Fruit fly (Drosophila melanogaster) whole organism, embryonic: ENCODE data around the gene Mfap1.

Source experiments
- ATbp ChIP-seq: fragments of 200-800 bp; sonication (Bioruptor generic); optimal IDR thresholded peaks from 2 replicates; lab custom pipeline; 2017; ENCODE audit warnings: missing biosample characterization, mild to moderate bottlenecking, missing genetic modification characterization, missing genetic modification reagents
- Abd-B ChIP-seq: fragments of 200-800 bp; sonication (Bioruptor generic); optimal IDR thresholded peaks from 2 replicates; lab custom pipeline; 2018; ENCODE audit warnings: missing biosample characterization, mild to moderate bottlenecking, missing genetic modification characterization, moderate library complexity
- CG10543 ChIP-seq: fragments of 200-800 bp; sonication (Bioruptor generic); optimal IDR thresholded peaks from 3 replicates; lab custom pipeline; 2017; ENCODE audit warnings: missing biosample characterization, mild to moderate bottlenecking, missing genetic modification characterization, moderate library complexity
- CG10959 ChIP-seq: fragments of 200-800 bp; sonication (Bioruptor generic); IDR thresholded peaks from 2 replicates; pipeline ENCODE4 v1.3.6; 2022; ENCODE audit warnings: missing biosample characterization, missing genetic modification characterization
- CG11093 ChIP-seq: fragments of 200-800 bp; sonication (Bioruptor generic); IDR thresholded peaks from 3 replicates; pipeline ENCODE4 v1.3.6; 2022; ENCODE audit warnings: missing biosample characterization, missing genetic modification characterization
- CG11456 ChIP-seq: fragments of 200-800 bp; sonication (Bioruptor generic); IDR thresholded peaks from 3 replicates; pipeline ENCODE4 v1.3.6; 2022; ENCODE audit warnings: missing biosample characterization, missing genetic modification characterization
- CG12236 ChIP-seq: fragments of 200-800 bp; sonication (Bioruptor generic); optimal IDR thresholded peaks from 2 replicates; lab custom pipeline; 2016; ENCODE audit warnings: missing biosample characterization, missing genetic modification characterization
- CG13624 ChIP-seq: fragments of 200-800 bp; sonication (Bioruptor generic); optimal IDR thresholded peaks from 2 replicates; lab custom pipeline; 2016; ENCODE audit warnings: missing biosample characterization, missing genetic modification characterization
- CG13775 ChIP-seq: fragments of 200-800 bp; sonication (Bioruptor generic); optimal IDR thresholded peaks from 3 replicates; lab custom pipeline; 2017; ENCODE audit warnings: missing biosample characterization, mild to moderate bottlenecking, missing genetic modification characterization
- CG14014 ChIP-seq: fragments of 200-800 bp; sonication (Bioruptor generic); IDR thresholded peaks from 2 replicates; pipeline ENCODE4 v1.3.6; 2022; ENCODE audit warnings: missing biosample characterization, missing genetic modification characterization
- CG16863 ChIP-seq: fragments of 200-800 bp; sonication (Bioruptor generic); optimal IDR thresholded peaks from 3 replicates; lab custom pipeline; 2016; ENCODE audit warnings: missing biosample characterization, missing genetic modification characterization
- CG2889 ChIP-seq: fragments of 200-800 bp; sonication (Bioruptor generic); IDR thresholded peaks from 3 replicates; pipeline ENCODE4 v1.3.6; 2022; ENCODE audit warnings: missing biosample characterization, missing genetic modification characterization
- CG3838 ChIP-seq: fragments of 200-800 bp; sonication (Bioruptor generic); optimal IDR thresholded peaks from 3 replicates; lab custom pipeline; 2016; ENCODE audit warnings: missing biosample characterization, missing genetic modification characterization
- CG3847 ChIP-seq: fragments of 200-800 bp; sonication (Bioruptor generic); IDR thresholded peaks from 2 replicates; pipeline ENCODE4 v1.3.6; 2022; ENCODE audit warnings: missing biosample characterization, missing genetic modification characterization
- CG5953 ChIP-seq: fragments of 200-800 bp; sonication (Bioruptor generic); IDR thresholded peaks from 2 replicates; pipeline ENCODE4 v1.3.6; 2022; ENCODE audit warnings: missing biosample characterization, missing genetic modification characterization
- CG6175 ChIP-seq: fragments of 200-800 bp; sonication (Bioruptor generic); IDR thresholded peaks from 3 replicates; pipeline ENCODE4 v1.3.6; 2022; ENCODE audit warnings: missing biosample characterization, missing genetic modification characterization
- CG6683 ChIP-seq: fragments of 200-800 bp; sonication (Bioruptor generic); optimal IDR thresholded peaks from 2 replicates; lab custom pipeline; 2017; ENCODE audit warnings: missing biosample characterization, mild to moderate bottlenecking, missing genetic modification characterization, missing genetic modification reagents
- CG7372 ChIP-seq: fragments of 200-800 bp; sonication (Bioruptor generic); IDR thresholded peaks from 2 replicates; pipeline ENCODE4 v1.3.6; 2022; ENCODE audit warnings: missing biosample characterization, missing genetic modification characterization
- CG8359 ChIP-seq: fragments of 200-800 bp; sonication (Bioruptor generic); optimal IDR thresholded peaks from 2 replicates; lab custom pipeline; 2017; ENCODE audit warnings: missing biosample characterization, mild to moderate bottlenecking, missing genetic modification characterization, borderline replicate concordance
- Camta ChIP-seq: fragments of 200-800 bp; sonication (Bioruptor generic); optimal IDR thresholded peaks from 2 replicates; lab custom pipeline; 2016; ENCODE audit warnings: missing biosample characterization, missing genetic modification characterization
- CrebB ChIP-seq: fragments of 200-800 bp; sonication (Bioruptor generic); optimal IDR thresholded peaks from 3 replicates; lab custom pipeline; 2018; ENCODE audit warnings: missing biosample characterization, mild to moderate bottlenecking, missing genetic modification characterization
- Doc2 ChIP-seq: fragments of 200-800 bp; sonication (Bioruptor generic); IDR thresholded peaks from 2 replicates; pipeline ENCODE4 v1.3.6; 2022; ENCODE audit warnings: missing biosample characterization, missing genetic modification characterization
- E2f2 ChIP-seq: fragments of 200-800 bp; sonication (Bioruptor generic); IDR thresholded peaks from 2 replicates; pipeline ENCODE4 v1.3.6; 2022; ENCODE audit warnings: missing biosample characterization, missing genetic modification characterization
- Fer1 ChIP-seq: fragments of 200-800 bp; sonication (Bioruptor generic); optimal IDR thresholded peaks from 2 replicates; lab custom pipeline; 2017; ENCODE audit warnings: missing biosample characterization, mild to moderate bottlenecking, missing genetic modification characterization
- HHEX ChIP-seq: fragments of 200-800 bp; sonication (Bioruptor generic); optimal IDR thresholded peaks from 3 replicates; lab custom pipeline; 2017; ENCODE audit warnings: missing biosample characterization, mild to moderate bottlenecking, missing genetic modification characterization, missing genetic modification reagents
- HmgD ChIP-seq: fragments of 200-800 bp; sonication (Bioruptor generic); optimal IDR thresholded peaks from 3 replicates; lab custom pipeline; 2016; ENCODE audit warnings: missing biosample characterization, missing genetic modification characterization
- Lim3 ChIP-seq: fragments of 200-800 bp; sonication (Bioruptor generic); IDR thresholded peaks from 2 replicates; pipeline ENCODE4 v1.3.6; 2022; ENCODE audit warnings: missing biosample characterization, missing genetic modification characterization
- NC2β ChIP-seq: fragments of 200-800 bp; sonication (Bioruptor generic); optimal IDR thresholded peaks from 2 replicates; lab custom pipeline; 2016; ENCODE audit warnings: missing biosample characterization, missing genetic modification characterization
- NfI ChIP-seq: fragments of 200-800 bp; sonication (Bioruptor generic); optimal IDR thresholded peaks from 3 replicates; lab custom pipeline; 2018; ENCODE audit warnings: missing biosample characterization, mild to moderate bottlenecking, missing genetic modification characterization, moderate library complexity
- Pdp1 ChIP-seq, 2 experiments: fragments of 200-800 bp; sonication (Bioruptor generic); optimal IDR thresholded peaks; 3 replicates each; lab custom pipeline; 2016; ENCODE audit warnings: missing biosample characterization in 2 of 2, missing genetic modification characterization in 2 of 2, mild to moderate bottlenecking in 1 of 2, moderate library complexity in 1 of 2
- chm ChIP-seq: fragments of 200-800 bp; sonication (Bioruptor generic); IDR thresholded peaks from 2 replicates; pipeline ENCODE4 v1.3.6; 2022; ENCODE audit warnings: missing biosample characterization, missing genetic modification characterization
- chn ChIP-seq: fragments of 200-800 bp; sonication (Bioruptor generic); optimal IDR thresholded peaks from 2 replicates; lab custom pipeline; 2016; ENCODE audit warnings: missing biosample characterization, missing genetic modification characterization
- crc ChIP-seq: fragments of 200-800 bp; sonication (Bioruptor generic); optimal IDR thresholded peaks from 2 replicates; lab custom pipeline; 2016; ENCODE audit warnings: missing biosample characterization, missing genetic modification characterization
- croc ChIP-seq: fragments of 200-800 bp; sonication (Bioruptor generic); conservative IDR thresholded peaks from 3 replicates; pipeline ENCODE4 v1.3.6; 2022; ENCODE audit warnings: missing biosample characterization, missing genetic modification characterization
- fd3F ChIP-seq: fragments of 200-800 bp; sonication (Bioruptor generic); optimal IDR thresholded peaks from 2 replicates; lab custom pipeline; 2018; ENCODE audit warnings: missing biosample characterization, mild to moderate bottlenecking, missing genetic modification characterization, moderate library complexity
- grn ChIP-seq: fragments of 200-800 bp; sonication (Bioruptor generic); optimal IDR thresholded peaks from 3 replicates; lab custom pipeline; 2017; ENCODE audit warnings: missing biosample characterization, missing genetic modification characterization
- lab ChIP-seq: fragments of 200-800 bp; sonication (Bioruptor generic); optimal IDR thresholded peaks from 3 replicates; lab custom pipeline; 2017; ENCODE audit warnings: missing biosample characterization, missing genetic modification characterization, mild to moderate bottlenecking, moderate library complexity, missing genetic modification reagents
- nmo ChIP-seq: fragments of 200-800 bp; sonication (Bioruptor generic); optimal IDR thresholded peaks from 2 replicates; lab custom pipeline; 2018; ENCODE audit warnings: missing biosample characterization, mild to moderate bottlenecking, missing genetic modification characterization, moderate library complexity
- otp ChIP-seq: fragments of 200-800 bp; sonication (Bioruptor generic); IDR thresholded peaks from 3 replicates; pipeline ENCODE4, ENCODE4 v1.3.6; 2022; ENCODE audit warnings: missing biosample characterization, missing genetic modification characterization
- pnt ChIP-seq: fragments of 200-800 bp; sonication (Bioruptor generic); optimal IDR thresholded peaks from 3 replicates; lab custom pipeline; 2016; ENCODE audit warnings: missing biosample characterization, missing genetic modification characterization
- pros ChIP-seq: fragments of 200-800 bp; sonication (Bioruptor generic); optimal IDR thresholded peaks from 3 replicates; lab custom pipeline; 2019; ENCODE audit warnings: missing biosample characterization, mild to moderate bottlenecking, missing genetic modification characterization, moderate library complexity
- ranshi ChIP-seq: fragments of 200-800 bp; sonication (Bioruptor generic); IDR thresholded peaks from 2 replicates; pipeline ENCODE4 v1.3.6; 2022; ENCODE audit warnings: missing biosample characterization, missing genetic modification characterization
- ro ChIP-seq: fragments of 200-800 bp; sonication (Bioruptor generic); IDR thresholded peaks from 2 replicates; pipeline ENCODE4 v1.3.6; 2022; ENCODE audit warnings: missing biosample characterization, missing genetic modification characterization
- sens-2 ChIP-seq: fragments of 200-800 bp; sonication (Bioruptor generic); IDR thresholded peaks from 2 replicates; pipeline ENCODE4 v1.3.6; 2022; ENCODE audit warnings: missing biosample characterization, missing genetic modification characterization
- sna ChIP-seq: fragments of 200-800 bp; sonication (Bioruptor generic); IDR thresholded peaks from 2 replicates; pipeline ENCODE4 v1.3.6; 2022; ENCODE audit warnings: missing biosample characterization, missing genetic modification characterization; ENCODE audit not compliant: partially characterized antibody
- so ChIP-seq: fragments of 200-800 bp; sonication (Bioruptor generic); IDR thresholded peaks from 3 replicates; pipeline ENCODE4 v1.3.6; 2022; ENCODE audit warnings: missing biosample characterization, missing genetic modification characterization
- sr ChIP-seq: fragments of 200-800 bp; sonication (Bioruptor generic); IDR thresholded peaks from 3 replicates; pipeline ENCODE4 v1.3.6; 2022; ENCODE audit warnings: missing biosample characterization, missing genetic modification characterization
- ssp ChIP-seq: fragments of 200-800 bp; sonication (Bioruptor generic); IDR thresholded peaks from 2 replicates; pipeline ENCODE4 v1.3.6; 2022; ENCODE audit warnings: missing biosample characterization, missing genetic modification characterization
- tin ChIP-seq: fragments of 200-800 bp; sonication (Bioruptor generic); optimal IDR thresholded peaks from 3 replicates; lab custom pipeline; 2016; ENCODE audit warnings: missing biosample characterization, missing genetic modification characterization
- tx ChIP-seq: fragments of 200-800 bp; sonication (Bioruptor generic); optimal IDR thresholded peaks from 2 replicates; lab custom pipeline; 2016; ENCODE audit warnings: missing biosample characterization, missing genetic modification characterization
- vfl ChIP-seq: fragments of 200-800 bp; sonication (Bioruptor generic); optimal IDR thresholded peaks from 2 replicates; lab custom pipeline; 2016; ENCODE audit warnings: missing biosample characterization, missing genetic modification characterization

Gene Mfap1

dm6 chr3L:1962964-1963363 is 22.1 kb downstream of the Mfap1 start, which contains the start of gene SCOT (continued):
- TF ChIP-seq pnt (GFP tag; lab: Kevin White, UChicago), result peak; percentile 18
- no peak for TF ChIP-seq CG8359 (GFP tag; lab: Kevin White, UChicago)
- TF ChIP-seq CG6683 (GFP tag; lab: Kevin White, UChicago), result no peak
- peak; percentile 28 for TF ChIP-seq chn (GFP tag; lab: Kevin White, UChicago)
- TF ChIP-seq lab, result no peak
- TF ChIP-seq ro (GFP tag; lab: Robert Waterston, UW), result no peak; the same call in 1 of the 2 replicates
- peak; percentile 52; the same call in 1 of the 3 replicates for TF ChIP-seq CG6175 (GFP tag; lab: Robert Waterston, UW)
- TF ChIP-seq sens-2 (GFP tag; lab: Robert Waterston, UW), result 0 out of 2 replicates have a peak, but pooled peaks have one; percentile 48
- TF ChIP-seq CG3847 (GFP tag; lab: Robert Waterston, UW), result peak; percentile 60
- peak; percentile 69; the same call in 1 of the 2 replicates for TF ChIP-seq chm
- TF ChIP-seq HHEX (GFP tag; lab: Kevin White, UChicago), result no peak
- peak; percentile 67 for TF ChIP-seq NfI
- TF ChIP-seq HmgD (GFP tag; lab: Kevin White, UChicago), result peak; percentile 35
- TF ChIP-seq CG2889 (GFP tag; lab: Robert Waterston, UW), result peak; percentile 50; the same call in 1 of the 3 replicates
- TF ChIP-seq CG13775 (GFP tag; lab: Kevin White, UChicago), result peak; percentile 20
- peak; percentile 80 for TF ChIP-seq otp
- TF ChIP-seq CG14014 (GFP tag; lab: Robert Waterston, UW), result peak; percentile 76
- peak; percentile 76 for TF ChIP-seq Camta
- peak; percentile 76 for TF ChIP-seq nmo (GFP tag; lab: Kevin White, UChicago)
- TF ChIP-seq CG12236 (GFP tag; lab: Kevin White, UChicago), result peak; percentile 54
- peak; percentile 50 for TF ChIP-seq CrebB
- peak; percentile 66; the same call in 2 of the 3 replicates for TF ChIP-seq so (GFP tag; lab: Robert Waterston, UW)
- peak; percentile 41 for TF ChIP-seq tin (GFP tag; lab: Kevin White, UChicago)
- peak; percentile 84 for TF ChIP-seq CG5953 (GFP tag; lab: Robert Waterston, UW)
- TF ChIP-seq CG3838, result no peak
- TF ChIP-seq E2f2 (GFP tag; lab: Robert Waterston, UW), result peak; percentile 57; the same call in 1 of the 2 replicates
- TF ChIP-seq ranshi, result peak; percentile 68; the same call in 1 of the 2 replicates
- peak in 1 of 2 experiments; percentile 48 for TF ChIP-seq Pdp1 (GFP tag; optimal IDR thresholded peaks at IDR 0.05; lab: Kevin White, UChicago)
- TF ChIP-seq NC2β (GFP tag; lab: Kevin White, UChicago), result peak; percentile 58
- TF ChIP-seq tx (GFP tag; lab: Kevin White, UChicago), result peak; percentile 59
- TF ChIP-seq pros (GFP tag; lab: Kevin White, UChicago), result no peak
- peak; percentile 65; the same call in 2 of the 3 replicates for TF ChIP-seq CG11093 (GFP tag; lab: Robert Waterston, UW)
- peak; percentile 15 for TF ChIP-seq crc (GFP tag; lab: Kevin White, UChicago)
- peak; percentile 56; the same call in 1 of the 2 replicates for TF ChIP-seq Doc2
- peak; percentile 69 for TF ChIP-seq ATbp (GFP tag; lab: Kevin White, UChicago)
- peak; percentile 3 for TF ChIP-seq Abd-B (GFP tag; lab: Kevin White, UChicago)
- peak; percentile 27 for TF ChIP-seq CG10543 (GFP tag; lab: Kevin White, UChicago)
- no peak for TF ChIP-seq sna
- no peak for TF ChIP-seq CG13624 (GFP tag; lab: Kevin White, UChicago)
- no peak for TF ChIP-seq grn
- peak; percentile 51 for TF ChIP-seq fd3F (GFP tag; lab: Kevin White, UChicago)
- peak; percentile 1 for TF ChIP-seq vfl (GFP tag; lab: Kevin White, UChicago)
- TF ChIP-seq Fer1, result no peak
- peak; percentile 65 for TF ChIP-seq CG10959 (GFP tag; lab: Robert Waterston, UW)
- TF ChIP-seq CG16863 (GFP tag; lab: Kevin White, UChicago), result peak; percentile 69
- TF ChIP-seq croc (GFP tag; lab: Robert Waterston, UW), result peak; percentile 76
- TF ChIP-seq CG11456, result peak; percentile 77
- no peak for TF ChIP-seq Lim3
- TF ChIP-seq CG7372, result peak; percentile 57; the same call in 1 of the 2 replicates
- peak; percentile 67 for TF ChIP-seq sr (GFP tag; lab: Robert Waterston, UW)
- peak; percentile 66 for TF ChIP-seq ssp (GFP tag; lab: Robert Waterston, UW)
